Worm (Caenorhabditis elegans) whole organism, early embryonic: ENCODE results near the gene R107.2.

Source experiments
- B0310.2 ChIP-seq: sonication (generic microtip); optimal IDR thresholded peaks from 2 replicates; lab custom pipeline; 2016; ENCODE audit warnings: mild to moderate bottlenecking, missing genetic modification characterization, missing compliant biosample characterization
- F13C5.2 ChIP-seq: sonication (generic microtip); optimal IDR thresholded peaks from 2 replicates; lab custom pipeline; 2017; ENCODE audit warnings: mild to moderate bottlenecking, missing genetic modification characterization, inconsistent platforms, missing compliant biosample characterization
- aly-1 ChIP-seq: sonication (generic microtip); optimal IDR thresholded peaks from 2 replicates; lab custom pipeline; 2016; ENCODE audit warnings: missing genetic modification characterization, missing compliant biosample characterization
- ama-1 ChIP-seq: fragments of 150-350 bp; optimal IDR thresholded peaks from 2 replicates; lab custom pipeline; 2014
- ceh-13 ChIP-seq: fragments of 200-800 bp; sonication (Bioruptor generic); optimal IDR thresholded peaks from 2 replicates; lab custom pipeline; 2018; ENCODE audit warnings: mild to moderate bottlenecking, missing genetic modification characterization, missing compliant biosample characterization
- ceh-36 ChIP-seq: sonication (generic microtip); optimal IDR thresholded peaks from 2 replicates; lab custom pipeline; 2016; ENCODE audit warnings: missing genetic modification characterization, inconsistent platforms, missing compliant biosample characterization
- ets-7 ChIP-seq: sonication (generic microtip); optimal IDR thresholded peaks from 2 replicates; lab custom pipeline; 2016; ENCODE audit warnings: missing genotype, missing genetic modification characterization, missing compliant biosample characterization
- flt-1 ChIP-seq: fragments of 200-800 bp; sonication (Bioruptor generic); IDR thresholded peaks from 2 replicates; pipeline ENCODE4 v1.3.6; 2022; ENCODE audit warnings: missing genetic modification characterization, missing compliant biosample characterization
- hmbx-1 ChIP-seq: sonication (generic microtip); optimal IDR thresholded peaks from 2 replicates; lab custom pipeline; 2016; ENCODE audit warnings: mild to moderate bottlenecking, missing genetic modification characterization, missing compliant biosample characterization
- hmg-4 ChIP-seq: fragments of 200-800 bp; sonication (Bioruptor generic); optimal IDR thresholded peaks from 2 replicates; lab custom pipeline; 2018; ENCODE audit warnings: mild to moderate bottlenecking, missing genetic modification characterization, missing compliant biosample characterization
- hnd-1 ChIP-seq: sonication (generic microtip); optimal IDR thresholded peaks from 2 replicates; lab custom pipeline; 2016; ENCODE audit warnings: missing genetic modification characterization, missing compliant biosample characterization
- pes-1 ChIP-seq: fragments of 200-800 bp; sonication (Bioruptor generic); IDR thresholded peaks from 2 replicates; pipeline ENCODE4 v1.3.6; 2022; ENCODE audit warnings: missing genetic modification reagents, missing genetic modification characterization, missing compliant biosample characterization
- scrt-1 ChIP-seq: fragments of 200-800 bp; sonication (Bioruptor generic); IDR thresholded peaks from 2 replicates; pipeline ENCODE4 v1.3.6; 2022; ENCODE audit warnings: missing genetic modification characterization, missing compliant biosample characterization
- sea-1 ChIP-seq: fragments of 200-800 bp; sonication (Bioruptor generic); conservative IDR thresholded peaks from 2 replicates; pipeline ENCODE4 v1.3.6; 2022; ENCODE audit warnings: missing genetic modification characterization, missing compliant biosample characterization
- tbx-11 ChIP-seq: fragments of 200-800 bp; sonication (Bioruptor generic); IDR thresholded peaks from 2 replicates; pipeline ENCODE4 v1.3.6; 2022; ENCODE audit warnings: missing genetic modification characterization, missing compliant biosample characterization
- tbx-37 ChIP-seq: fragments of 200-800 bp; sonication (Bioruptor generic); conservative IDR thresholded peaks from 2 replicates; pipeline ENCODE4 v1.3.6; 2022; ENCODE audit warnings: missing genetic modification reagents, missing genetic modification characterization, missing compliant biosample characterization
- tra-4 ChIP-seq: sonication (generic microtip); optimal IDR thresholded peaks from 2 replicates; lab custom pipeline; 2017; ENCODE audit warnings: missing genetic modification characterization, missing compliant biosample characterization

The R107.2 gene

ce11 chrIII:9077708-9078107, 32.0 kb upstream of the R107.2 start, which contains the start of gene F02A9.1:
Gene F02A9.1 (minus strand): TSS chrIII:9077808.
- TF ChIP-seq flt-1 (GFP tag; lab: Robert Waterston, UW): no peak
- no peak for TF ChIP-seq sea-1 (GFP tag; lab: Robert Waterston, UW)
- no peak for TF ChIP-seq F13C5.2 (tag; lab: Kevin White, UChicago)
- no peak for TF ChIP-seq tra-4 (tag; lab: Kevin White, UChicago)
- TF ChIP-seq hmg-4: no peak
- no peak for TF ChIP-seq ama-1
- TF ChIP-seq hmbx-1: no peak
- TF ChIP-seq B0310.2 (tag; lab: Kevin White, UChicago): no peak
- TF ChIP-seq tbx-11 (GFP tag; lab: Robert Waterston, UW): no peak

ce11 chrIII:9075539-9075938, 29.8 kb upstream of the R107.2 start, which contains the start of gene F02A9.7:
Gene F02A9.7 (minus strand): TSS chrIII:9075639.
- TF ChIP-seq aly-1 (tag; lab: Kevin White, UChicago): no peak
- TF ChIP-seq ama-1: no peak
- no peak for TF ChIP-seq ceh-36
- no peak for TF ChIP-seq hmbx-1
- TF ChIP-seq ets-7: no peak
- TF ChIP-seq tbx-11 (GFP tag; lab: Robert Waterston, UW): no peak
- TF ChIP-seq scrt-1 (GFP tag; lab: Robert Waterston, UW): no peak
- TF ChIP-seq tra-4 (tag; lab: Kevin White, UChicago): no peak
- no peak for TF ChIP-seq flt-1 (GFP tag; lab: Robert Waterston, UW)

ce11 chrIII:9072704-9073103, 27.0 kb upstream of the R107.2 start:
- TF ChIP-seq ama-1 (no peak), tbx-11 (GFP tag; lab: Robert Waterston, UW) (no peak), aly-1 (tag; lab: Kevin White, UChicago) (no peak), sea-1 (GFP tag; lab: Robert Waterston, UW) (no peak), B0310.2 (tag; lab: Kevin White, UChicago) (no peak), hnd-1 (tag; lab: Kevin White, UChicago) (no peak), ceh-13 (GFP tag; lab: Kevin White, UChicago) (no peak), ets-7 (no peak), scrt-1 (GFP tag; lab: Robert Waterston, UW) (no peak)

ce11 chrIII:9071372-9071771, 25.6 kb upstream of the R107.2 start, which contains the start of gene lin-12:
Gene lin-12 (minus strand): TSS chrIII:9071472.
- no peak for TF ChIP-seq ets-7
- no peak for TF ChIP-seq aly-1 (tag; lab: Kevin White, UChicago)
- no peak for TF ChIP-seq scrt-1 (GFP tag; lab: Robert Waterston, UW)
- no peak for TF ChIP-seq ceh-36
- TF ChIP-seq B0310.2 (tag; lab: Kevin White, UChicago): no peak
- no peak for TF ChIP-seq sea-1 (GFP tag; lab: Robert Waterston, UW)
- no peak for TF ChIP-seq tbx-37 (GFP tag; lab: Robert Waterston, UW)
- no peak for TF ChIP-seq ceh-13 (GFP tag; lab: Kevin White, UChicago)

ce11 chrIII:9069712-9070111, 24.0 kb upstream of the R107.2 start:
- no peak for TF ChIP-seq ceh-36
- no peak for TF ChIP-seq aly-1 (tag; lab: Kevin White, UChicago)
- no peak for TF ChIP-seq flt-1 (GFP tag; lab: Robert Waterston, UW)
- TF ChIP-seq tra-4 (tag; lab: Kevin White, UChicago): no peak
- no peak for TF ChIP-seq scrt-1 (GFP tag; lab: Robert Waterston, UW)
- no peak for TF ChIP-seq tbx-37 (GFP tag; lab: Robert Waterston, UW)
- no peak for TF ChIP-seq sea-1 (GFP tag; lab: Robert Waterston, UW)
- no peak for TF ChIP-seq B0310.2 (tag; lab: Kevin White, UChicago)
- TF ChIP-seq pes-1 (GFP tag; lab: Robert Waterston, UW): no peak
- TF ChIP-seq ama-1: no peak
- TF ChIP-seq hnd-1 (tag; lab: Kevin White, UChicago): no peak
- TF ChIP-seq F13C5.2 (tag; lab: Kevin White, UChicago): no peak
- no peak for TF ChIP-seq tbx-11 (GFP tag; lab: Robert Waterston, UW)
- TF ChIP-seq hmg-4: no peak

ce11 chrIII:9060267-9060666, 14.5 kb upstream of the R107.2 start:
- TF ChIP-seq B0310.2 (tag; lab: Kevin White, UChicago) (no peak), hmbx-1 (no peak), sea-1 (GFP tag; lab: Robert Waterston, UW) (no peak), ama-1 (no peak), pes-1 (GFP tag; lab: Robert Waterston, UW) (no peak), ceh-36 (no peak), hmg-4 (no peak), tra-4 (tag; lab: Kevin White, UChicago) (no peak), ceh-13 (GFP tag; lab: Kevin White, UChicago) (no peak), tbx-37 (GFP tag; lab: Robert Waterston, UW) (no peak)

- TF ChIP-seq ceh-36 (no peak), pes-1 (GFP tag; lab: Robert Waterston, UW) (no peak), scrt-1 (GFP tag; lab: Robert Waterston, UW) (no peak), tra-4 (tag; lab: Kevin White, UChicago) (no peak), tbx-11 (GFP tag; lab: Robert Waterston, UW) (no peak), flt-1 (GFP tag; lab: Robert Waterston, UW) (no peak), F13C5.2 (tag; lab: Kevin White, UChicago) (no peak), hmbx-1 (no peak)
Measured at ce11 chrIII:9058959-9059534, 13.3 kb upstream of the R107.2 start, which contains the start of gene gst-1. Gene gst-1 (plus strand): TSS chrIII:9059331.
